Fruit fly (Drosophila melanogaster) whole organism, embryonic: ENCODE results near the gene Kat60.

ENCODE experiments used
- ATbp ChIP-seq: fragments of 200-800 bp; sonication (Bioruptor generic); optimal IDR thresholded peaks from 2 replicates; lab custom pipeline; 2017; ENCODE audit warnings: missing biosample characterization, mild to moderate bottlenecking, missing genetic modification characterization, missing genetic modification reagents
- Bgb ChIP-seq: fragments of 200-800 bp; sonication (Bioruptor generic); IDR thresholded peaks from 2 replicates; pipeline ENCODE4 v1.3.6; 2022; ENCODE audit warnings: missing biosample characterization, missing genetic modification characterization; ENCODE audit not compliant: partially characterized antibody
- BtbVII ChIP-seq: fragments of 200-800 bp; sonication (Bioruptor generic); optimal IDR thresholded peaks from 3 replicates; lab custom pipeline; 2017; ENCODE audit warnings: missing biosample characterization, mild to moderate bottlenecking, missing genetic modification characterization
- CG10147 ChIP-seq: fragments of 200-800 bp; sonication (Bioruptor generic); optimal IDR thresholded peaks from 2 replicates; lab custom pipeline; 2019; ENCODE audit warnings: missing biosample characterization, mild to moderate bottlenecking, missing genetic modification characterization, moderate library complexity
- CG10654 ChIP-seq: fragments of 200-800 bp; sonication (Bioruptor generic); optimal IDR thresholded peaks from 2 replicates; lab custom pipeline; 2016; ENCODE audit warnings: missing biosample characterization, missing genetic modification characterization
- CG10959 ChIP-seq: fragments of 200-800 bp; sonication (Bioruptor generic); IDR thresholded peaks from 2 replicates; pipeline ENCODE4 v1.3.6; 2022; ENCODE audit warnings: missing biosample characterization, missing genetic modification characterization
- CG11093 ChIP-seq: fragments of 200-800 bp; sonication (Bioruptor generic); IDR thresholded peaks from 3 replicates; pipeline ENCODE4 v1.3.6; 2022; ENCODE audit warnings: missing biosample characterization, missing genetic modification characterization
- CG11560 ChIP-seq: fragments of 200-800 bp; sonication (Bioruptor generic); IDR thresholded peaks from 3 replicates; pipeline ENCODE4 v1.3.6; 2022; ENCODE audit warnings: missing biosample characterization, missing genetic modification characterization
- CG13123 ChIP-seq: fragments of 200-800 bp; sonication (Bioruptor generic); optimal IDR thresholded peaks from 2 replicates; lab custom pipeline; 2016; ENCODE audit warnings: missing biosample characterization, missing genetic modification characterization
- CG14050 ChIP-seq: fragments of 200-800 bp; sonication (Bioruptor generic); IDR thresholded peaks from 3 replicates; pipeline ENCODE4 v1.3.6; 2022; ENCODE audit warnings: missing biosample characterization, missing genetic modification characterization
- CG15479 ChIP-seq: fragments of 200-800 bp; sonication (Bioruptor generic); optimal IDR thresholded peaks from 3 replicates; lab custom pipeline; 2019; ENCODE audit warnings: missing biosample characterization, mild to moderate bottlenecking, missing genetic modification characterization, moderate library complexity
- CG17186 ChIP-seq: fragments of 200-800 bp; sonication (Bioruptor generic); optimal IDR thresholded peaks from 3 replicates; lab custom pipeline; 2017; ENCODE audit warnings: missing biosample characterization, missing genetic modification reagents, missing genetic modification characterization
- CG18599 ChIP-seq: fragments of 200-800 bp; sonication (Bioruptor generic); optimal IDR thresholded peaks from 3 replicates; lab custom pipeline; 2017; ENCODE audit warnings: missing biosample characterization, missing genetic modification characterization, mild to moderate bottlenecking, moderate library complexity, missing genetic modification reagents
- CG3065 ChIP-seq: fragments of 200-800 bp; sonication (Bioruptor generic); optimal IDR thresholded peaks from 2 replicates; lab custom pipeline; 2016; ENCODE audit warnings: missing biosample characterization, missing genetic modification characterization
- CG43689 ChIP-seq: fragments of 200-800 bp; sonication (Bioruptor generic); IDR thresholded peaks from 2 replicates; pipeline ENCODE4 v1.3.6; 2022; ENCODE audit warnings: missing biosample characterization, missing genetic modification characterization
- CG6791 ChIP-seq: fragments of 200-800 bp; sonication (Bioruptor generic); IDR thresholded peaks from 3 replicates; pipeline ENCODE4 v1.3.6; 2022; ENCODE audit warnings: missing biosample characterization, missing genetic modification characterization; ENCODE audit not compliant: partially characterized antibody
- CG7372 ChIP-seq: fragments of 200-800 bp; sonication (Bioruptor generic); IDR thresholded peaks from 2 replicates; pipeline ENCODE4 v1.3.6; 2022; ENCODE audit warnings: missing biosample characterization, missing genetic modification characterization
- CG7745 ChIP-seq: fragments of 200-800 bp; sonication (Bioruptor generic); optimal IDR thresholded peaks from 2 replicates; lab custom pipeline; 2018; ENCODE audit warnings: missing biosample characterization, mild to moderate bottlenecking, missing genetic modification characterization, moderate library complexity
- CG7987 ChIP-seq: fragments of 200-800 bp; sonication (Bioruptor generic); optimal IDR thresholded peaks from 2 replicates; lab custom pipeline; 2018; ENCODE audit warnings: missing biosample characterization, mild to moderate bottlenecking, missing genetic modification characterization, moderate library complexity
- CG8281 ChIP-seq: fragments of 200-800 bp; sonication (Bioruptor generic); optimal IDR thresholded peaks from 2 replicates; lab custom pipeline; 2018; ENCODE audit warnings: missing biosample characterization, mild to moderate bottlenecking, missing genetic modification characterization, moderate library complexity
- CG9215 ChIP-seq: fragments of 200-800 bp; sonication (Bioruptor generic); IDR thresholded peaks from 2 replicates; pipeline ENCODE4 v1.3.6; 2022; ENCODE audit warnings: missing biosample characterization, missing genetic modification characterization
- CHES-1-like ChIP-seq: fragments of 200-800 bp; sonication (Bioruptor generic); optimal IDR thresholded peaks from 2 replicates; lab custom pipeline; 2016; ENCODE audit warnings: missing biosample characterization, missing genetic modification characterization
- Camta ChIP-seq: fragments of 200-800 bp; sonication (Bioruptor generic); optimal IDR thresholded peaks from 2 replicates; lab custom pipeline; 2016; ENCODE audit warnings: missing biosample characterization, missing genetic modification characterization
- D19A ChIP-seq: fragments of 200-800 bp; optimal IDR thresholded peaks from 3 replicates; lab custom pipeline; 2019; ENCODE audit warnings: missing biosample characterization, mild to moderate bottlenecking, missing genetic modification characterization, moderate library complexity
- ERR ChIP-seq: fragments of 200-800 bp; sonication (Bioruptor generic); optimal IDR thresholded peaks from 2 replicates; lab custom pipeline; 2016; ENCODE audit warnings: missing biosample characterization, missing genetic modification characterization
- Fer2 ChIP-seq: fragments of 200-800 bp; sonication (Bioruptor generic); optimal IDR thresholded peaks from 2 replicates; lab custom pipeline; 2018; ENCODE audit warnings: missing biosample characterization, mild to moderate bottlenecking, missing genetic modification characterization, moderate library complexity
- Fer3 ChIP-seq: fragments of 200-800 bp; sonication (Bioruptor generic); optimal IDR thresholded peaks from 2 replicates; lab custom pipeline; 2018; ENCODE audit warnings: missing biosample characterization, mild to moderate bottlenecking, missing genetic modification characterization, moderate library complexity
- GATAe ChIP-seq: fragments of 200-800 bp; sonication (Bioruptor generic); conservative IDR thresholded peaks from 2 replicates; pipeline ENCODE4 v1.3.6; 2022; ENCODE audit warnings: missing biosample characterization, missing genetic modification characterization
- MESR4 ChIP-seq: fragments of 200-800 bp; sonication (Bioruptor generic); optimal IDR thresholded peaks from 2 replicates; lab custom pipeline; 2018; ENCODE audit warnings: missing biosample characterization, mild to moderate bottlenecking, missing genetic modification characterization, moderate library complexity
- Max ChIP-seq: fragments of 200-800 bp; sonication (Bioruptor generic); optimal IDR thresholded peaks from 2 replicates; lab custom pipeline; 2016; ENCODE audit warnings: missing biosample characterization, mild to moderate bottlenecking, missing genetic modification characterization
- Six4 ChIP-seq: fragments of 200-800 bp; sonication (Bioruptor generic); optimal IDR thresholded peaks from 2 replicates; lab custom pipeline; 2016; ENCODE audit warnings: missing biosample characterization, missing genetic modification characterization
- Spps ChIP-seq: fragments of 200-800 bp; sonication (Bioruptor generic); optimal IDR thresholded peaks from 2 replicates; lab custom pipeline; 2018; ENCODE audit warnings: missing biosample characterization, mild to moderate bottlenecking, missing genetic modification characterization
- Usf ChIP-seq: fragments of 200-800 bp; sonication (Bioruptor generic); optimal IDR thresholded peaks from 2 replicates; lab custom pipeline; 2017; ENCODE audit warnings: missing genotype, missing biosample characterization, missing genetic modification characterization
- aop ChIP-seq: fragments of 200-800 bp; sonication (Bioruptor generic); IDR thresholded peaks from 2 replicates; pipeline ENCODE4 v1.3.6; 2022; ENCODE audit warnings: missing biosample characterization, missing genetic modification characterization
- ap ChIP-seq: fragments of 200-800 bp; sonication (Bioruptor generic); IDR thresholded peaks from 2 replicates; pipeline ENCODE4 v1.3.6; 2022; ENCODE audit warnings: missing biosample characterization, missing genetic modification characterization
- az2 ChIP-seq: fragments of 200-800 bp; sonication (Bioruptor generic); optimal IDR thresholded peaks from 3 replicates; lab custom pipeline; 2016; ENCODE audit warnings: missing biosample characterization, missing genetic modification characterization
- btn ChIP-seq: fragments of 200-800 bp; sonication (Bioruptor generic); optimal IDR thresholded peaks from 2 replicates; lab custom pipeline; 2016; ENCODE audit warnings: missing biosample characterization, missing genetic modification characterization
- crp ChIP-seq, 2 experiments: fragments of 200-800 bp; sonication (Bioruptor generic); optimal IDR thresholded peaks; 2 replicates in 1 of 2; 3 replicates in 1 of 2; lab custom pipeline; 2017; ENCODE audit warnings: missing biosample characterization in 2 of 2, missing genetic modification characterization in 2 of 2, mild to moderate bottlenecking in 1 of 2, moderate library complexity in 1 of 2
- disco-r ChIP-seq: fragments of 200-800 bp; sonication (Bioruptor generic); optimal IDR thresholded peaks from 2 replicates; lab custom pipeline; 2016; ENCODE audit warnings: missing biosample characterization, missing genetic modification characterization
- emc ChIP-seq: fragments of 200-800 bp; sonication (Bioruptor generic); optimal IDR thresholded peaks from 2 replicates; lab custom pipeline; 2016; ENCODE audit warnings: missing biosample characterization, missing genetic modification characterization
- gfzf ChIP-seq: fragments of 200-800 bp; sonication (Bioruptor generic); optimal IDR thresholded peaks from 2 replicates; lab custom pipeline; 2016; ENCODE audit warnings: missing biosample characterization, mild to moderate bottlenecking, missing genetic modification characterization, moderate library complexity
- grn ChIP-seq: fragments of 200-800 bp; sonication (Bioruptor generic); optimal IDR thresholded peaks from 3 replicates; lab custom pipeline; 2017; ENCODE audit warnings: missing biosample characterization, missing genetic modification characterization
- gt ChIP-seq: fragments of 200-800 bp; sonication (Bioruptor generic); IDR thresholded peaks from 2 replicates; pipeline ENCODE4 v1.3.6; 2022; ENCODE audit warnings: missing biosample characterization, missing genetic modification characterization
- kah ChIP-seq: fragments of 200-800 bp; sonication (Bioruptor generic); optimal IDR thresholded peaks from 2 replicates; lab custom pipeline; 2018; ENCODE audit warnings: missing biosample characterization, mild to moderate bottlenecking, missing genetic modification characterization
- lbe ChIP-seq: fragments of 200-800 bp; sonication (Bioruptor generic); optimal IDR thresholded peaks from 2 replicates; lab custom pipeline; 2016; ENCODE audit warnings: missing biosample characterization, mild to moderate bottlenecking, missing genetic modification characterization
- luna ChIP-seq: fragments of 200-800 bp; sonication (Bioruptor generic); optimal IDR thresholded peaks from 2 replicates; lab custom pipeline; 2016; ENCODE audit warnings: missing biosample characterization, missing genetic modification characterization
- onecut ChIP-seq: fragments of 200-800 bp; sonication (Bioruptor generic); IDR thresholded peaks from 2 replicates; pipeline ENCODE4 v1.3.6; 2022; ENCODE audit warnings: missing biosample characterization, missing genetic modification characterization
- schlank ChIP-seq: fragments of 200-800 bp; sonication (Bioruptor generic); optimal IDR thresholded peaks from 2 replicates; lab custom pipeline; 2018; ENCODE audit warnings: missing biosample characterization, mild to moderate bottlenecking, missing genetic modification characterization
- ssp ChIP-seq: fragments of 200-800 bp; sonication (Bioruptor generic); IDR thresholded peaks from 2 replicates; pipeline ENCODE4 v1.3.6; 2022; ENCODE audit warnings: missing biosample characterization, missing genetic modification characterization
- tio ChIP-seq: fragments of 200-800 bp; sonication (Bioruptor generic); optimal IDR thresholded peaks from 2 replicates; lab custom pipeline; 2017; ENCODE audit warnings: missing biosample characterization, missing genetic modification characterization, inconsistent platforms
- trh ChIP-seq: fragments of 200-800 bp; sonication (Bioruptor generic); optimal IDR thresholded peaks from 2 replicates; lab custom pipeline; 2016; ENCODE audit warnings: missing biosample characterization, missing genetic modification characterization

The Kat60 gene

dm6 chr3R:5198302-5198701 is 33.7 kb downstream of the Kat60 start (continued):
- peak; percentile 70 for TF ChIP-seq Fer3
- TF ChIP-seq Usf (GFP tag; lab: Kevin White, UChicago) = no peak
- TF ChIP-seq schlank (tag; lab: Kevin White, UChicago) = peak; percentile 59
- no peak for TF ChIP-seq CG15479 (GFP tag; lab: Kevin White, UChicago)
- TF ChIP-seq disco-r (GFP tag; lab: Kevin White, UChicago) = no peak
- no peak for TF ChIP-seq gt (GFP tag; lab: Robert Waterston, UW)
- no peak for TF ChIP-seq Fer2 (tag; lab: Kevin White, UChicago)
- TF ChIP-seq CG43689 (GFP tag; lab: Robert Waterston, UW) = no peak
- TF ChIP-seq CG6791 (GFP tag; lab: Robert Waterston, UW) = 0 out of 3 replicates have a peak, but pooled peaks have one; percentile 26
- no peak for TF ChIP-seq ssp (GFP tag; lab: Robert Waterston, UW)
- TF ChIP-seq CG3065 (GFP tag; lab: Kevin White, UChicago) = no peak
- TF ChIP-seq Six4 (GFP tag; lab: Kevin White, UChicago) = no peak
- peak; percentile 72 for TF ChIP-seq BtbVII (GFP tag; lab: Kevin White, UChicago)
- no peak for TF ChIP-seq emc (GFP tag; lab: Kevin White, UChicago)
- TF ChIP-seq CG11093 (GFP tag; lab: Robert Waterston, UW) = no peak
- 0 out of 2 replicates have a peak, but pooled peaks have one; percentile 11 for TF ChIP-seq ap (GFP tag; lab: Robert Waterston, UW)
- peak; percentile 12 for TF ChIP-seq D19A
- peak; percentile 1 for TF ChIP-seq CG10654 (GFP tag; lab: Kevin White, UChicago)
- no peak for TF ChIP-seq MESR4 (GFP tag; lab: Kevin White, UChicago)
- TF ChIP-seq gfzf = no peak
- peak; percentile 53; the same call in 1 of the 3 replicates for TF ChIP-seq CG11560
- TF ChIP-seq CG13123 (GFP tag; lab: Kevin White, UChicago) = no peak
- no peak for TF ChIP-seq Max (GFP tag; lab: Kevin White, UChicago)
- TF ChIP-seq aop (GFP tag; lab: Robert Waterston, UW) = no peak
- no peak for TF ChIP-seq CG9215
- TF ChIP-seq btn (GFP tag; lab: Kevin White, UChicago) = no peak
- peak; percentile 34; the same call in 1 of the 2 replicates for TF ChIP-seq CG7372 (GFP tag; lab: Robert Waterston, UW)
- TF ChIP-seq CHES-1-like = peak; percentile 51
- TF ChIP-seq az2 (GFP tag; lab: Kevin White, UChicago) = peak; percentile 10
- TF ChIP-seq CG14050 (GFP tag; lab: Robert Waterston, UW) = no peak
- TF ChIP-seq Spps (tag; lab: Kevin White, UChicago) = no peak
- TF ChIP-seq CG10959 (GFP tag; lab: Robert Waterston, UW) = no peak
- peak; percentile 39 for TF ChIP-seq ATbp
- TF ChIP-seq trh = no peak
- peak; percentile 33 for TF ChIP-seq ERR (GFP tag; lab: Kevin White, UChicago)
- TF ChIP-seq crp (GFP tag; optimal IDR thresholded peaks at IDR 0.05; lab: Kevin White, UChicago) = no peak
- no peak for TF ChIP-seq GATAe (GFP tag; lab: Robert Waterston, UW)
- peak; percentile 53 for TF ChIP-seq onecut (GFP tag; lab: Robert Waterston, UW)
- no peak for TF ChIP-seq Bgb (GFP tag; lab: Robert Waterston, UW)
- TF ChIP-seq grn (GFP tag; lab: Kevin White, UChicago) = no peak
- peak; percentile 56 for TF ChIP-seq tio
- TF ChIP-seq CG8281 (tag; lab: Kevin White, UChicago) = no peak
- no peak for TF ChIP-seq CG7745 (tag; lab: Kevin White, UChicago)
- TF ChIP-seq luna = peak; percentile 27
- no peak for TF ChIP-seq Camta (GFP tag; lab: Kevin White, UChicago)
- TF ChIP-seq CG17186 = no peak
- peak; percentile 93 for TF ChIP-seq CG18599 (GFP tag; lab: Kevin White, UChicago)
- no peak for TF ChIP-seq CG7987 (GFP tag; lab: Kevin White, UChicago)
- peak; percentile 59 for TF ChIP-seq CG10147 (GFP tag; lab: Kevin White, UChicago)
- no peak for TF ChIP-seq lbe (GFP tag; lab: Kevin White, UChicago)
- TF ChIP-seq kah (GFP tag; lab: Kevin White, UChicago) = no peak
